Worm (Caenorhabditis elegans) whole organism, L4/young adult: ENCODE results near the gene Y54G2A.72.

ENCODE experiments used
- W03F9.2 ChIP-seq: fragments of 150-350 bp; optimal IDR thresholded peaks from 2 replicates; lab custom pipeline; 2014; ENCODE audit warnings: missing biosample characterization, missing genetic modification characterization
- dao-5 ChIP-seq: sonication (generic microtip); optimal IDR thresholded peaks from 2 replicates; lab custom pipeline; 2016; ENCODE audit warnings: missing genotype, missing genetic modification characterization, moderate library complexity, missing compliant biosample characterization
- him-1 ChIP-seq: sonication (generic microtip); optimal IDR thresholded peaks from 2 replicates; lab custom pipeline; 2016; ENCODE audit warnings: missing genotype, missing genetic modification reagents, missing genetic modification characterization, missing compliant biosample characterization

DNA sequence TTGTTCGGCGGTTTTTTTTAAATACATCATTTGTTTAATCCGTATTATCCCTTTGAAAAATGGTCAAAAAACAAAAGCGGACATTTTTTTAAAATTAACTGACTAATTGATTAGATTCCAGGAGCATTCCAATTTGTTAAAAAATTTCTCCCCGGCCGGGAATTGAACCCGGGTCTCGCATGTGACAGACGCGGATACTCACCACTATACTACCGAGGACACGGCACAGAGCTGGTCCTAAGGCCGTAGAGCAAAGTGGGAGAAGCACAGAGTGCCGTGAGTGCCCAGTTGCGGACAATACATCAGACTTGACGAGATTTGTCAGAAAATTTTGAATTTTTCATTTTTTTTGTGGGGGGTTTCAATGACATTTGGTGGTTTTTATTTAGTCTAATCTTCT is 23.1 kb downstream of the Y54G2A.72 start:
- peak; percentile 30 for TF ChIP-seq W03F9.2
- TF ChIP-seq dao-5 = no peak
- no peak for TF ChIP-seq him-1 (tag; lab: Kevin White, UChicago)
